Fruit fly (Drosophila melanogaster): ENCODE results near the gene Vha100-1.

Gene Vha100-1

DNA sequence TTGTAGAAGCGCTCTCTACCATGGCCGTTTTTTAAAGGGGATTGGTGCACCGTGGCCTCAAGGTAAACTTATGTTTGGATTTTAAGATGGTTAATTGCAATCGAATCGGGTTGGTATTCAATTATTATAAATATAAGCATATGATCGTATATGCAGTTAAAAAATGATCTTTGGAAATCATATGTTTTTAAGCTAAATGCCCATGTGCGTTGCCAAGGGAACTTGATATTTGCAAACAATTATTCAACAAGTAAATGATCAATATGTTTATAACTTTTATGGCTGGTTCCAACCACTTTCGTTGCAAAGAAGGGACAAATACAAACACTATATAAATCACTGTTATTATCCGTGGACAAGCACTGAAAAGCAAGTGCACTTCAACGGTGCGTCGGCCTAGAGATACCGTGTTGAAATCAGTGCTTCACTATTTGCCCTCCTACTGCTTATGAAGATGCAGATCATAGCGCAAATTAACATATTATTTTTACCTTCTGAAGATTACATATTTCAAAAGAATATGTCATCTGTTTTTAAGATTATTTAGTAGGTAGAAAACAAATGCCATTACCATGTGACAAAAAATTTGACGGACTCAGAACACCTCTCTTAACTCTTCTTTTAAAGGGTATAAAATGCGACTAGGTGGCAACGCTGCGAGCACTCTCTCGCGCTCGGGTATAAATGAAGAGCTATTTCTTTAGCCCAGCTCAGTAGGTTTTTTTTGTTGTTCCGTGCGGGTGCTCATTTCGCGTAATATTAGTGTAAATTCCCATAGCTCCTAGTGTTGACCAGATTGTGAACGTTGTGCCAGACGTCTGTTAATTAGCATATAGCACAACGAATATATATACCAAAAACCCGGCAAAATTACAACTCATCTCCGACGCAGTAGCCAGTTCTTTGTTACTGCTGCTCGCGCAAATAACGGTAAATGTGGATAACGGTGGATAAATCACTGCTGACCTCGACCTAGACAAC lies 26.7 kb downstream of the Vha100-1 start, which contains the start of gene rdog (continued):
- TF ChIP-seq CG10565 (GFP tag; optimal IDR thresholded peaks at IDR 0.05) (peak; percentile 49), CG18011 (GFP tag; optimal IDR thresholded peaks at IDR 0.05) (peak; percentile 1), CG17802 (tag; optimal IDR thresholded peaks at IDR 0.05) (peak; percentile 39), CG12299 (tag; optimal IDR thresholded peaks at IDR 0.05) (peak; percentile 63), gcm2 (GFP tag; optimal IDR thresholded peaks at IDR 0.05) (peak; percentile 69), CG12071 (GFP tag; optimal IDR thresholded peaks at IDR 0.05) (peak; percentile 30), CG18262 (tag; optimal IDR thresholded peaks at IDR 0.05) (peak; percentile 60), CG17912 (GFP tag; optimal IDR thresholded peaks at IDR 0.05) (no peak), Atf-2 (GFP tag; optimal IDR thresholded peaks at IDR 0.05) (peak; percentile 85), CG17361 (GFP tag; IDR thresholded peaks at IDR 0.05) (peak; percentile 88), Dad (GFP tag; optimal IDR thresholded peaks at IDR 0.05) (peak; percentile 41), CG10959 (GFP tag; IDR thresholded peaks at IDR 0.05) (no peak), Pdp1 (GFP tag; optimal IDR thresholded peaks at IDR 0.05) (peak; percentile 65 to 84), E2f1 (GFP tag; IDR thresholded peaks at IDR 0.05) (no peak; the same call in 1 of the 2 replicates), wor (GFP tag; IDR thresholded peaks at IDR 0.05) (no peak; the same call in 1 of the 2 replicates), CG6254 (GFP tag; optimal IDR thresholded peaks at IDR 0.05) (peak; percentile 41), CG32767 (GFP tag; IDR thresholded peaks at IDR 0.05) (peak; percentile 65; the same call in 1 of the 2 replicates), Elba2 (GFP tag; optimal IDR thresholded peaks at IDR 0.05) (no peak), CG6175 (GFP tag; IDR thresholded peaks at IDR 0.05) (0 out of 3 replicates have a peak, but pooled peaks have one; percentile 34), Nf-YB (GFP tag; optimal IDR thresholded peaks at IDR 0.05) (peak; percentile 55), CG9609 (GFP tag; optimal IDR thresholded peaks at IDR 0.05) (peak; percentile 75), CG12236 (GFP tag; optimal IDR thresholded peaks at IDR 0.05) (peak; percentile 68), CG12155 (GFP tag; optimal IDR thresholded peaks at IDR 0.05) (peak; percentile 69), CG5953 (GFP tag; IDR thresholded peaks at IDR 0.05) (peak; percentile 63), Fer1 (GFP tag; optimal IDR thresholded peaks at IDR 0.05) (peak; percentile 79), Oaz (GFP tag; IDR thresholded peaks at IDR 0.05) (no peak), CG10543 (GFP tag; optimal IDR thresholded peaks at IDR 0.05) (peak; percentile 87), sima (GFP tag; optimal IDR thresholded peaks at IDR 0.05) (no peak), az2 (GFP tag; optimal IDR thresholded peaks at IDR 0.05) (peak; percentile 88), CG14050 (GFP tag; IDR thresholded peaks at IDR 0.05) (peak; percentile 41; the same call in 1 of the 3 replicates), CG7987 (GFP tag; optimal IDR thresholded peaks at IDR 0.05) (peak; percentile 46), slou (GFP tag; optimal IDR thresholded peaks at IDR 0.05) (peak; percentile 6), pzg (GFP tag; optimal IDR thresholded peaks at IDR 0.05) (peak; percentile 20), tx (GFP tag; optimal IDR thresholded peaks at IDR 0.05) (peak; percentile 64), Hr51 (GFP tag; optimal IDR thresholded peaks at IDR 0.05) (peak; percentile 72 to 80), HLHmδ (GFP tag; optimal IDR thresholded peaks at IDR 0.05) (no peak), CG17829 (tag; optimal IDR thresholded peaks at IDR 0.05) (peak; percentile 84), CG15696 (tag; optimal IDR thresholded peaks at IDR 0.05) (peak; percentile 77), CG17359 (tag; optimal IDR thresholded peaks at IDR 0.05) (peak; percentile 61), toy (GFP tag; IDR thresholded peaks at IDR 0.05) (no peak), CG18619 (GFP tag; optimal IDR thresholded peaks at IDR 0.05) (peak; percentile 73)
